Fruit fly (Drosophila melanogaster) whole organism, prepupa: ENCODE data around the gene CG12398.
A peak's percentile ranks its signal among the peaks of the same experiment; 100 is the strongest.

Experiments
- CG11762 ChIP-seq: fragments of 200-800 bp; sonication (Bioruptor generic); optimal IDR thresholded peaks from 3 replicates; lab custom pipeline; 2016; ENCODE audit warnings: missing biosample characterization, missing genetic modification characterization; ENCODE audit not compliant: insufficient read depth
- CG32006 ChIP-seq: fragments of 200-800 bp; sonication (Bioruptor generic); optimal IDR thresholded peaks from 3 replicates; lab custom pipeline; 2017; ENCODE audit warnings: missing biosample characterization, mild to moderate bottlenecking, missing genetic modification characterization
- CG6792 ChIP-seq: fragments of 200-800 bp; sonication (Bioruptor generic); optimal IDR thresholded peaks from 3 replicates; lab custom pipeline; 2016; ENCODE audit warnings: missing biosample characterization, missing genetic modification characterization
- CG6808 ChIP-seq: fragments of 200-800 bp; sonication (Bioruptor generic); optimal IDR thresholded peaks from 3 replicates; lab custom pipeline; 2017; ENCODE audit warnings: missing biosample characterization, missing genetic modification characterization, mild to moderate bottlenecking, moderate library complexity, missing genetic modification reagents
- Eip93F ChIP-seq: fragments of 200-800 bp; sonication (Bioruptor generic); optimal IDR thresholded peaks from 2 replicates; lab custom pipeline; 2016; ENCODE audit warnings: missing biosample characterization, mild to moderate bottlenecking, missing genetic modification characterization
- Ets21C ChIP-seq: fragments of 200-800 bp; sonication (Bioruptor generic); optimal IDR thresholded peaks from 3 replicates; lab custom pipeline; 2016; ENCODE audit warnings: missing biosample characterization, missing genetic modification characterization
- Hr38 ChIP-seq: sonication (Bioruptor generic); optimal IDR thresholded peaks from 2 replicates; lab custom pipeline; 2016; ENCODE audit warnings: missing biosample characterization, missing genetic modification characterization
- Sox102F ChIP-seq: fragments of 200-800 bp; sonication (Bioruptor generic); optimal IDR thresholded peaks from 2 replicates; lab custom pipeline; 2016; ENCODE audit warnings: missing biosample characterization, mild to moderate bottlenecking, missing genetic modification characterization
- Sox15 ChIP-seq: fragments of 200-800 bp; sonication (Bioruptor generic); optimal IDR thresholded peaks from 3 replicates; lab custom pipeline; 2016; ENCODE audit warnings: missing biosample characterization, missing genetic modification characterization
- fd85E ChIP-seq: fragments of 200-800 bp; sonication (Bioruptor generic); optimal IDR thresholded peaks from 3 replicates; lab custom pipeline; 2016; ENCODE audit warnings: missing biosample characterization, missing genetic modification characterization
- pdm3 ChIP-seq: fragments of 200-800 bp; sonication (Bioruptor generic); optimal IDR thresholded peaks from 3 replicates; lab custom pipeline; 2016; ENCODE audit warnings: missing biosample characterization, missing genetic modification characterization
- vri ChIP-seq: fragments of 200-800 bp; sonication (Bioruptor generic); optimal IDR thresholded peaks from 3 replicates; lab custom pipeline; 2016; ENCODE audit warnings: missing biosample characterization, mild to moderate bottlenecking, missing genetic modification characterization

- TF ChIP-seq fd85E (GFP tag; lab: Kevin White, UChicago), result no peak
- no peak for TF ChIP-seq pdm3 (GFP tag; lab: Kevin White, UChicago)
- TF ChIP-seq Hr38 (GFP tag; lab: Kevin White, UChicago), result no peak
- TF ChIP-seq Sox102F (GFP tag; lab: Kevin White, UChicago), result no peak
- TF ChIP-seq CG6808 (GFP tag; lab: Kevin White, UChicago), result no peak
- no peak for TF ChIP-seq CG32006 (GFP tag; lab: Kevin White, UChicago)
- no peak for TF ChIP-seq CG6792 (GFP tag; lab: Kevin White, UChicago)
- TF ChIP-seq Sox15 (GFP tag; lab: Kevin White, UChicago), result no peak
- peak; percentile 27 for TF ChIP-seq vri
- TF ChIP-seq Ets21C (GFP tag; lab: Kevin White, UChicago), result no peak
- no peak for TF ChIP-seq Eip93F
- no peak for TF ChIP-seq CG11762 (GFP tag; lab: Kevin White, UChicago)
Measured at dm6 chrX:14909658-14910378, 3.8 kb downstream of the CG12398 start, which contains the start of gene fiz.
